Worm (Caenorhabditis elegans) whole organism, dauer: ENCODE data around the gene F32H5.3.

Experiments
- unc-62 ChIP-seq: sonication (generic microtip); optimal IDR thresholded peaks from 2 replicates; lab custom pipeline; 2017; ENCODE audit warnings: missing biosample characterization, missing genetic modification reagents, missing genetic modification characterization

The F32H5.3 gene

DNA sequence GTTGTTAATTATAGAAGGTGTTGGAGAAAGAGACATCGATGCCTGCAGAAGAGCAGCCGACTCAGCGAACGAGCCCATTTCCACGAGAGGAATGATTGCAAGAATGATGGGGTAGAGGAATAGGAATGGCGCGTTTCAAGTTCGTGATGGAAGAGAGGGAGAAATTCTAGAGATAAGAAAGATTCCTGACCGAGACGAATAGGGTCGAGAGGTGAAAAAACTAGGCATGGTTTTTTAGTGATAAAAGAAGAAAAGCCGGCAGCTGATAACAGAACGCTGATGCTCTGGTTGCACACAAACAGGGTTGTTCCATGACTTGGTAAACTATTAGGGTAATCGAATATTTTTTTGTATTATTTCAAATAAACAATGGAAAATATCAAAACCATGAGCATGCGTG lies 13.7 kb downstream of the F32H5.3 start:
- TF ChIP-seq unc-62 (GFP tag; lab: Kevin White, UChicago), result no peak

DNA sequence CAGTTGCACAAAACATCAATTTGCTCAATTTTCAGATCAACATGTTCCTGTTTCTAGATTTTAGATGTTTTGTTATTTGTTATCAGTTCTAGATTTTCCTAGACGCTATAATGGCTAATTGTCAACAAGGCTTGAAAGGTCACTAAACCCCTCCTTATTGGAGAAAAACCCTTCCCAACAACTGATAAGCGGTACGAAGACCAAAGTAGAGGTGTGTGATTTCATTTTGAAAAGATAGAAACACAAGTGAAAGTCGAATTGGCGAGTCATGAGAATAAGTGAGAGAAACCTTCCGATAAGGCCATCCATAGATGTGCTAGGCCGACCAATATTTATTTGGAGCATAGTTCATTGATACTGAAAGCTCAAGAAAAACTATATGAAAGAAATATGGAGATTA lies 14.5 kb downstream of the F32H5.3 start:
- no peak for TF ChIP-seq unc-62 (GFP tag; lab: Kevin White, UChicago)

DNA sequence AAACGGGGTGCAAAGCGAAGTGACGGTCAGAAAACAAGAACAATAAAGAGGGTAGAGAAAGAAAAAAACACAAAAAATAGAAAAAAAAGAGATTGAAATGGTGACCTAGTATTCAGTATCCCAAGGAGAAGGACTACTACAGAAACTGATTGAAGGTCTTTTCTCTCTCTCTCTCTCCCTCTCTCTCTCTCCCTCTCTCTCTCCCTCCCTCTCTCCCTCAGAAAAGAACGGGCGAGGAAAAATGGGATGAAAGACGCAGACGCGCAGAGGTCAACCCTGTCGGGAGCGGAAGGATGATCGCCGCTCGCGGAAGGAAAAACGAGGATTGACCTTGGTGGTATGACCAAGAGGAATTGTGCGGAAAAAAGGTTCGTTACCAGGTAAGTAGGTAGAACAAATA lies 15.4 kb downstream of the F32H5.3 start:
- no peak for TF ChIP-seq unc-62 (GFP tag; lab: Kevin White, UChicago)

DNA sequence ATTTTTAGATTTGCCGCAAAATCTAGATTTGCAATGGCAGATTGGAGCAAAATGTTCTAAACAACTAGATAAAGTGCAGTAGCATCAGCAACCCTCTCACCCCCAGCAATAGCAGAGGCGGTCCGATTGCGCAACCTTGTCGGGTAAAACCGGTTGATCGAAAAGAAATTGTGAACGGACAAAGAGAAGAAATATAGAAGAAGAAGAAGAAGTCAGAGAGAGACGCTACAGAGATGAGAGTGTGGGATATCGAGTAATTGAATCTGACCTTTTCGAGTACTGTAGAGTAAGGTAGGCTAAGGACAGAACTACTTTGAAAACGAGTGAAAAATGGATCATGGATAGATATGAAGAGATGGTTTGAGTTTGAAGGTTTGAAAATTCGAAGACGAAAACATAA lies 16.7 kb downstream of the F32H5.3 start:
- TF ChIP-seq unc-62 (GFP tag; lab: Kevin White, UChicago), result no peak

DNA sequence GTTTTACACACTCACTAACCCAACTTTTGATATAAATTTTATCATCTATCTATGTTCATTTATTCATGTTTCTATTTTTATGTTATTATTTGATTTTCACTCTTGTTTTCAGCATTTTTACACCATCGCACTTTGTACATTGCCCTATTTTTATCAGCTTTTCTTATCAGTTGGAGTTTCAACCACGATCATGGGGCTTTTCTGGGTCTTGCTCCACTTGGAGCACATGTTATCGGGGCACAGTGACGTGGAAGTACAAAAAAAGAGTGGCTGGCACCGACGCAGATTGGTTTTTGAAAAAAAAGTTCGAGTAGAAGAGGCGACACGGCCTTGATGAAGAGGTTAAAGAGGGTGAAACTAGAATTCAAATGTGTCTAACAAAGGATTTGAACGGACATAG lies 18.0 kb downstream of the F32H5.3 start:
- TF ChIP-seq unc-62 (GFP tag; lab: Kevin White, UChicago), result no peak

DNA sequence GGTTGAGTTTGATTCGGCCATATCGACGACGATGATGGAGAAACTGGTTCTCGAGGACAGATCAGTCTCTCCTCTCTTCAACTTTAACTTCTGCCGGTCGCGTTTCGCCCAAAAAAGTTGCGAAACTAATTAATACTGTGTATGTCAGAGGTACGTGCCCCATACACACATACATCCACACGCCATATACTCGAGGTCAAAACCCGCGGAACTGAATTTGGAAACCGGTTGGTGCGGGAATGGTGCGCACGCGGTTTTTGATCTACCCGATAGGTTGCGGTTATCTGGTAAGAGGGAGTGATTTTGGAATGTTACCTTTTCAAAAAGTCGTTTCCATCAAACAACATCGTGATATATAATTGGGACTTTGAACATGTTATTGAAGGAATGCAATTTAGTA lies 21.0 kb downstream of the F32H5.3 start, which contains the start of gene ifbp-1:
TSS of gene ifbp-1 (minus strand) at position 85 of the 400 bp plus-strand sequence.
- TF ChIP-seq unc-62 (GFP tag; lab: Kevin White, UChicago), result no peak

DNA sequence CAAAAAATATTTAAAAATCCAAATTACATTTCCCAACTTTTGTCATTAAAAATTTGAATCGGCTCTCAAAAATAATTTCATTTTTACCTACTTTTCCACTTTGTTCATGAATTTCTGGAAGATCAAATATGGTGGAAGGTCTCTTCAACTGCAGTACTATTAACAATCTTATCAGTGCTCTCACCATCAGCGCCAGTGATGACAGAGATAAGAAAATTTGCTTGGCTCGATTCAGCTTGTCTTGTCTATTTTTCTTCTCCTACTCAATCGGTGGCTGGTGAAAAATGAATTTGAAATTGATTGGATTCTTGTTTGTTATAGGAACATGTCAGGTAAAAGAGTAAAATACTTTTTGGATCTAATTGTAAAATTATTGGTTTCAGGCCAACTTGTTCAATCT lies 21.8 kb downstream of the F32H5.3 start, which contains the start of gene cpz-2:
TSS of gene cpz-2 (plus strand) at position 210 of the 400 bp plus-strand sequence.
- no peak for TF ChIP-seq unc-62 (GFP tag; lab: Kevin White, UChicago)

DNA sequence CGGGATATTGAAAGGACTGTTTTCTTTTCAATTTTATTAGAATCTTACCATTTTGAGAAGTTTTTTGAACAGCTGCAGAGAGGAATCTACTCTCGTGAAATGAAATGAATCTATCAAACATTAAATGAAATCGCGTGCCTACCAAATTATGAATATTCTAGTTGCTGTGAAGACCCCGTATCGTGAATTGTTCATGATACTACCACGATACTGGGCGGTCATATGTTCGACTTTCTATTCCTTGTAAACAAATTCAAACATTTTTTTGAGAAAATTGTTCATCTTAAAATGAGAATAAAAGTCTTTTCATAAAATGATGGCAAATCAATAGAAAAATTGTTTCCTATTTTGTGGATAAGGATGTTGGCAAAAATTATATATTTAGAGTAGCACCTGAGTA lies 26.7 kb downstream of the F32H5.3 start, which contains the start of gene gcy-34:
TSS of gene gcy-34 (minus strand) at position 101 of the 400 bp plus-strand sequence.
- no peak for TF ChIP-seq unc-62 (GFP tag; lab: Kevin White, UChicago)

DNA sequence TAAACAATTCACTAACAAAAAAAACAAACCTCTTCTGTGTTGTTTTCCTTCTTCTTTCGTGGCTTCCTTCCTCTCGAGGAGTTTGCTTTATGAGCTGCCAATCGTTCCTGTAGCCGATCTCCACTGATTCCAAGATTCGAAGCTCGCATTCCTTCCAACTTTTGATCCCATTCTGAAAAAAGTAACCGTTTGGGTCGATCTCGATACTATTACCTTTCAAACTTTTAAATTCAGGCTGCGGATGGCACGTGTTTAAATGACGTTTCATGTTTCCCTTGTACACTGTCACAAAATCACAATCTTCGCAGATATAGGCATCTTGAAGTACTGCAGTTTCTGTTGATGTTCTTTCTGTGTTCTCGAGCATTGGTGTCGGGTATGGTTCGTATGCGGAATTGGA lies 28.3 kb downstream of the F32H5.3 start:
- TF ChIP-seq unc-62 (GFP tag; lab: Kevin White, UChicago), result no peak

DNA sequence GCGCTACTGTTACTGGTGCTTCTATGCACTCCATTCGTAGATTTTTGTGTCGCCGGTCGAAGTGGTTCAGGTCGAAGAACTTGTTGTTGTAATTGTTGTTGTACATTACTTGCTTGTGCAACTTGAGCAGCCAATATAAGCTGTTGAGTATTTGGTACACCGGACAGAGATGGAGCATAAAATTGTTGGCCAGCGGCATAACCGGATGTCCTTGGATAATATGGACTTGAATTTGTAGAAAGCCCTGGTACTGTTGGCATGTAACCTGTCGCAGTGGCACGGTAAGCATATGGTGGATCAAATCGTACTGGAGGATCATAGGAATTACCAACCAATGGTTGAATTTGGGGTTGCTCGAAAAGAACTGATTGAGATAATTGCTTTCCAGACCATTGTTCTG lies 29.8 kb downstream of the F32H5.3 start:
- no peak for TF ChIP-seq unc-62 (GFP tag; lab: Kevin White, UChicago)

DNA sequence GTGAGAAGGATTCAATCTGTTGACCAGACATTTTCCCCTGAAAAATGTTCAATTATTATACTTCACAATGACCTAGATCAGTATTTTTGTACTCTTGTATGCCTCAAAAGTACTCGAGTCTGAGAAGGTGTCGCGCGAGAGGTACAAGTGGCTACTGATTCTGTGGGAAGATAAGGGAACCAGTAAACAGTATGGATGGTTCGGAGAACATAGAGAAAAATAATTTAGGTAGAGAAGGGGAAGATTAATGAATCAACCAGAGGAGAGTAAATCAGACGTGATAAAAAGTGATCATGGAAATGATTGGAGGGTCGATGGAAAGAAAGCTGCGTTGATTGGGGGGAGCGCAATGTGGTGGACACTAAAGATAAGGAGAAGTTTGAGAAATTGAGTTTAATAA lies 30.3 kb downstream of the F32H5.3 start:
- no peak for TF ChIP-seq unc-62 (GFP tag; lab: Kevin White, UChicago)

DNA sequence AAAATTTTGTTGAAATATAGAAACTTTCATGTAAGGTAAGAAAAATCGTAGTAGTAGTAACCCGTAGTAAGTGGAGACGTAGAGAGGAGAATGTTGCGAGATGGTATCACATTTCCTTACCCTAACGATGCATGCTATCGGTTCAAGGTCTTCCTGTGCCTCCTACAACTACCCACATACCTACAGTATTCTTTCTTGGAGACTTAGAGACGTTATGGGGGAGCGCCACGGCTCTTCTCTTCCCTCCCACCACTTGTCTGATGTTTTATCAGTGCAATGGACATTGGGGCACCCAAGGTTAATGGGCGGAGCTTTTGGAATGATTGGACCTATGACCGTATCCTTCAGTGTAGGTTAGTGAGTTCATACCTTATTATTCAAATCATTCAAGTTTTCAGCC lies 31.8 kb downstream of the F32H5.3 start:
- no peak for TF ChIP-seq unc-62 (GFP tag; lab: Kevin White, UChicago)

DNA sequence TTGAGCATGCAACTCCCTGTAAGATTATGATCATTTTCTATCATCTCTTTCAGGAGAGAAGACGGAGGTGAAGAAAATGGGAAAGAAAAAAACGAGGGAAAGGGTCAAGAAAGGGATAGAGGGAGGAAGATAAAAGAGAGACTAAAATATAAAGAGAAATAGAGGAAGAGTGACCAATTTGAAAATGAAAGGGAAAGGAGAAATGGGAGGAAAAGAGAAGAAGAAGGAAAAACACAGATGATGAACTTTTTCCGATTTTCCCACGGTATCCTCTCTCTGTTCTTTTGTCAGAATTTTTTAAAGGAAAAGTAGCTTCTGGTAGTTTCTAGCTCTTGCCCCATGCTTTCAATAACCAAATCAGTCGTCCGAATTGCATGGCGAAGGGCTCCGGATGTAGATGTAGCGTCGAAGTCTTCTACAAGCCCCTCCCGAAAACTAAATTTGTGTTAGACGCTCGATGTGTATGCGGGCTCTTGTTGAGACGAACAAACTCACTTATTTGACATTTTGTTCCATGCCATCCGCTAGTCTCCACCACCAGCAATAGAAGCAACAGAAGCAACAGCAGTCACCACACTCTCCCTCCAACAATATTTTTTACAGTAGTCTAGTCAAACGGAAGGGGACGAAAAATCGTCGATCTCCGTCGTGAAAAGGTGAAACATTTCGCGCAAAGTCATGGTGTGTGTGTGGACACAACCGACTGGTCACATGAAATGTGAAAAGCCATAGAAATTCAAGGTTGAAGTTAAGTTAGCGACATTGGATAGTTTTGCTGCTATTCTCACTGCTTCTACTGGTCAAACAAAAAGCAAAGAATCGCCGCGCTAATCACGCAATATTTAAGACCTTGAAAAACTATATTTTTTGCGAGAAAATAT lies 32.5 kb downstream of the F32H5.3 start, which contains the start of gene somi-1:
TSS of gene somi-1 (minus strand) at position 18 of the 881 bp plus-strand sequence.
- TF ChIP-seq unc-62 (GFP tag; lab: Kevin White, UChicago), result no peak

DNA sequence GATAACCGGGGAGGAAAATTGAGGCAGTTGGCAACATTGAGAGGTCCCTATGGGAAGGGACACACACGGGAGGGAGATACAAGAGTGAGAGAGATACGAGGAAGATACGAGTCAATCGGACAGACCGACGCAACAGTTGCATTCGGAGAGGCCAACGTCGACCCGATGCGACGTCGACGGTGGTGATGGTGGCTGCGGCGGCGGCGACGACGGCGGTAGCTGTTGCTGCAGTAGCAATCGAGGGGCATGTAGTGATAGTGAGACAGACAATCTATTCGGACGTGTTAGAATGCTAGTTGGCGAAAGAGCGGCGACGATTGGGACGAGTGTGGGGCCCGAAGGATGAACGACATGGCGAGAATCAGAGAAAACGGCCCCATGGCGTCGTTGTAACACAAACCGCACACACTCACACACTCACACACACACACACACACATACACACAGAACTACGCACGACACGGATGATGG lies 34.2 kb downstream of the F32H5.3 start:
- no peak for TF ChIP-seq unc-62 (GFP tag; lab: Kevin White, UChicago)

DNA sequence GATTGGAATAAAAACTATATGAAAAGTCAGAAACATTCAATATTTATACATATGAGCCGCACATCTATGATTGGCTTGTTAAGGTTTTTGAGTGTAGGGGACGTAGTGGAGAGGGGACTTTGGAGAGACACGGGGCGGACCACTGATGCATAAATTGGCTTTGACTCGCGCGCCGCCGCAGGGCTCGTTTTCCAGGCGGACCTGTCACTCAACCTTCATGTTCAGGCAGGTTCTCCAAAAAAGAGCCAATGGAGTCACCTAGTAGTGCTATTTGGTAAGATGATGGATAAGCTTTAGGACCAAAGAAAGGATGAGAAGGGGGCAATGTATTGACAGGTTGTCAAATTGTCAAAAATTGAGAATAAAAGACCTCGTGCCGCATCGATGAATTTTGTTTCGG lies 35.8 kb downstream of the F32H5.3 start:
- no peak for TF ChIP-seq unc-62 (GFP tag; lab: Kevin White, UChicago)

DNA sequence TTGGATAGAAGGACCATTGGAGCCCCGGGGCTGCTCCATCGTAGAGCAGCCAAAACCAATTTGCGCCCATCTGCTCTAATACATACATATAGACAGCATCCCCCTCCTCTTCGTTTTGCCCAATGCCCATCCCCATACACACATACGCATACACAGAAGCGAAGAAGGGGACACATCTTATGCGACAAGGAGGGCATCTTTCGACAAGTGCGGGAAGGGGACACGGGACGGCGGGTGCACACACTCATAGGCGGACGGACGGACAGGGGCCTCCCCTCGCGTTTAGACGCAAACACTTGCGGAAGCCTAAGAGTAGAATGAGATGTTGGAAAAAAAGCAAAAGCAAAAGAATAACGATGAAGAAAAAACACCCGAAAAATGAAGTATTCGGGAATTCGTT lies 37.3 kb downstream of the F32H5.3 start:
- TF ChIP-seq unc-62 (GFP tag; lab: Kevin White, UChicago), result no peak

DNA sequence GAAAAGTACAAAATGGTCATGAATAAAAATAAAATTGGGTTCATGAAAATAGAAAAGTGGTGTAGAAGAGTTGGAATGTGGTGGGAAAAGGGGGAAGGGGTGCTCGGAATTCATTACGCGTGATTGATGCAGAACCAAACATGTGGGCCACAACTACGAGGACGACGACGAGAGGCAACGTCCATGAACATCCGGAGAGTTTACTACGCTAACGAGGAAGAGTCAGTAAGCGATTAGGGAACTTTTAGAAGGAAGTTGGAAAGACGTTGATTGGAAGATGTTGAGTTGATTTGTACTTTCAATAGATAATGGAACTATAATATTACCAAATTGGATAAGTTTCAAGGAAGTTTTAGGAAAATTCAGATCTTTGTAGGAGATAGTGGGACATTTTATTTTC lies 42.5 kb downstream of the F32H5.3 start:
- no peak for TF ChIP-seq unc-62 (GFP tag; lab: Kevin White, UChicago)
